Worm (Caenorhabditis elegans) whole organism, L3 larva: Measurements from ENCODE around the gene srz-91.

Experiments used
- ama-1 ChIP-seq: fragments of 150-350 bp; optimal IDR thresholded peaks from 2 replicates; lab custom pipeline; 2018
- fkh-10 ChIP-seq: sonication (generic microtip); optimal IDR thresholded peaks from 2 replicates; lab custom pipeline; 2017; ENCODE audit warnings: missing biosample characterization, missing genetic modification reagents, missing genetic modification characterization
- fos-1 ChIP-seq: fragments of 150-350 bp; optimal IDR thresholded peaks from 2 replicates; lab custom pipeline; 2014; ENCODE audit warnings: missing biosample characterization, missing genetic modification characterization
- lin-15B ChIP-seq: fragments of 150-350 bp; optimal IDR thresholded peaks from 2 replicates; lab custom pipeline; 2014; ENCODE audit warnings: missing biosample characterization, missing genetic modification characterization
- lin-39 ChIP-seq: fragments of 150-350 bp; optimal IDR thresholded peaks from 2 replicates; lab custom pipeline; 2018; ENCODE audit warnings: missing biosample characterization, missing genetic modification reagents, missing genetic modification characterization
- mdl-1 ChIP-seq: fragments of 150-350 bp; optimal IDR thresholded peaks from 2 replicates; lab custom pipeline; 2014; ENCODE audit warnings: missing biosample characterization, missing genetic modification characterization
- nhr-11 ChIP-seq: fragments of 150-350 bp; optimal IDR thresholded peaks from 2 replicates; lab custom pipeline; 2014; ENCODE audit warnings: missing biosample characterization, missing genetic modification characterization
- pqm-1 ChIP-seq: fragments of 150-350 bp; optimal IDR thresholded peaks from 2 replicates; lab custom pipeline; 2017; ENCODE audit warnings: missing biosample characterization, missing genetic modification characterization, inconsistent platforms
- sea-2 ChIP-seq: fragments of 150-350 bp; sonication (generic microtip); optimal IDR thresholded peaks from 4 replicates; lab custom pipeline; 2014; ENCODE audit warnings: missing biosample characterization, missing genetic modification reagents, missing genetic modification characterization
- unc-39 ChIP-seq: sonication (generic microtip); optimal IDR thresholded peaks from 4 replicates; lab custom pipeline; 2017; ENCODE audit warnings: missing biosample characterization, missing genetic modification characterization

DNA sequence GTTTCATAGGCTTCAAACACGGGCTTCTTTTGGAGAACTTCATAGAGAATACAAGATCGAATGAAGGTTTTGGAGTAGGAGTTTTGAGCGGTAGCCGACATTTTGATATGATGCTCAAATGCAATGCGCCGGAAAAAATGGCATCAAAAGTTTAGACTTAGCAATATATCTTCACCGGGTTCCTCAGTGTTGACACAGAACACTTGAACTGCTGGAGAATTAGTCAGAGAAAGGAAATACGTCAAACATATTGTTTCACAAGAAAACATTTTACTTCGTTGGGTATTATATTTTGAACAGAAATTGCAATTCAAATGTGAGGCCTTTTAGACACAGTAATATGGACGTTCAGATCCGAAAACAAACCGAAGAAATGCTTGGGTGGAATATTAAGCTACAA, 49.5 kb upstream of the srz-91 start, which contains the start of gene fbxa-174:
- TF ChIP-seq unc-39 (tag; lab: Kevin White, UChicago), result no peak
- no peak for TF ChIP-seq ama-1 (lab: Kevin White, UChicago)
- no peak for TF ChIP-seq lin-15B (tag; lab: Kevin White, UChicago)
- TF ChIP-seq sea-2 (GFP tag; lab: Kevin White, UChicago), result no peak
- TF ChIP-seq fos-1, result no peak
- TF ChIP-seq mdl-1 (tag; lab: Kevin White, UChicago), result no peak
- TF ChIP-seq pqm-1 (tag; lab: Kevin White, UChicago), result no peak
- no peak for TF ChIP-seq nhr-11
- no peak for TF ChIP-seq fkh-10 (GFP tag; lab: Kevin White, UChicago)
- no peak for TF ChIP-seq lin-39 (tag; lab: Kevin White, UChicago)
